Worm (Caenorhabditis elegans): ENCODE data around the gene nuo-3.

The nuo-3 gene

DNA sequence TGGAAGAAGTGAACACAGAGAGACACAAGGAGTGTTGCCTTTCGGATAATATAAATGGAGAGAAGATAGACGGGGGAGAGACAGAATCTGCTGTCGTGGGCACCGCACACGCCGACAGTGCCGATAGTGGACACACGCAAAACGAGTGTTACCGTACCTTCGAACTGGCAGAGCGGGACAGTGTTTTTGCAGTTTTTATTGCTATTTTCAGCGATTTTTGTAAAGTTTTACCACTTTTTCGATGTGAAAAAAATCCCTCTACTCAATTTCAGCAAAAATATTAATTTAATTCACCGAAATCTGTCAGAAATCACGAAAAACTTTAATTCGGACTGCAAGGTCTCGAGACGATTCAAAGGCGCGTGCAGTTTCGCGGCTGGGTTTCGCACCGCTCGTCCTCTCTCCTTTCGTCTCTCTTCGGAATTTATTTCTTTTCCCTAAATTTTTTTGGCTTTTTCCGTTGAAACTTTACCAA, 27.6 kb upstream of the nuo-3 start, which contains the start of gene sec-61.A (continued):
- no peak for TF ChIP-seq bed-1 (GFP tag; IDR thresholded peaks at IDR 0.05)
- no peak for TF ChIP-seq pha-4 (tag; optimal IDR thresholded peaks at IDR 0.05)
- TF ChIP-seq ztf-26 (tag; optimal IDR thresholded peaks at IDR 0.05), result peak; percentile 20
- no peak for TF ChIP-seq F57A8.1 (GFP tag; optimal IDR thresholded peaks at IDR 0.05)
- TF ChIP-seq egrh-3 (GFP tag; IDR thresholded peaks at IDR 0.05), result 0 out of 2 replicates have a peak, but pooled peaks have one; percentile 8
- TF ChIP-seq repo-1 (tag; optimal IDR thresholded peaks at IDR 0.05), result peak; percentile 43
- TF ChIP-seq madf-3 (GFP tag; IDR thresholded peaks at IDR 0.05), result no peak
- no peak for TF ChIP-seq cebp-1 (GFP tag; IDR thresholded peaks at IDR 0.05)
- TF ChIP-seq cebp-1 (tag; optimal IDR thresholded peaks at IDR 0.05), result peak; percentile 66
- no peak for TF ChIP-seq fkh-3 (tag; optimal IDR thresholded peaks at IDR 0.05)
- TF ChIP-seq attf-6 (GFP tag; IDR thresholded peaks at IDR 0.05), result peak; percentile 89
- TF ChIP-seq F33H1.4 (GFP tag; IDR thresholded peaks at IDR 0.05), result peak; percentile 95
- TF ChIP-seq nhr-120 (GFP tag; IDR thresholded peaks at IDR 0.05), result no peak
- no peak for TF ChIP-seq snpc-1.1 (tag; optimal IDR thresholded peaks at IDR 0.05; ENCODE audit: insufficient read depth)
- TF ChIP-seq ztf-6 (GFP tag; IDR thresholded peaks at IDR 0.05), result no peak
- TF ChIP-seq ceh-79 (tag; optimal IDR thresholded peaks at IDR 0.05), result no peak
- TF ChIP-seq Y67H2A.10 (GFP tag; conservative IDR thresholded peaks at IDR 0.05), result 0 out of 2 replicates have a peak, but pooled peaks have one; percentile 38
- TF ChIP-seq ccch-3 (GFP tag; optimal IDR thresholded peaks at IDR 0.05), result no peak
- TF ChIP-seq sdz-38 (tag; optimal IDR thresholded peaks at IDR 0.05), result no peak
- peak; percentile 13; the same call in 1 of the 2 replicates for TF ChIP-seq rcor-1 (GFP tag; IDR thresholded peaks at IDR 0.05)
- TF ChIP-seq nfya-2 (GFP tag; IDR thresholded peaks at IDR 0.05), result no peak
- TF ChIP-seq F10E7.11 (tag; optimal IDR thresholded peaks at IDR 0.05), result no peak
- TF ChIP-seq rpc-1 (optimal IDR thresholded peaks at IDR 0.05), result no peak
- no peak for TF ChIP-seq rpc-1 (tag; optimal IDR thresholded peaks at IDR 0.05)
- no peak for TF ChIP-seq hrde-1 (tag; optimal IDR thresholded peaks at IDR 0.05; ENCODE audit: borderline replicate concordance)
- TF ChIP-seq F52B5.7 (tag; optimal IDR thresholded peaks at IDR 0.05), result no peak
- TF ChIP-seq gei-17 (GFP tag; optimal IDR thresholded peaks at IDR 0.05), result no peak
- no peak for TF ChIP-seq Y95B8A.8 (GFP tag; IDR thresholded peaks at IDR 0.05)
- no peak for TF ChIP-seq F55B11.4 (tag; optimal IDR thresholded peaks at IDR 0.05; ENCODE audit: borderline replicate concordance, insufficient read depth)
- no peak for TF ChIP-seq madf-8 (GFP tag; conservative IDR thresholded peaks at IDR 0.05)
- TF ChIP-seq snpc-3.4 (tag; optimal IDR thresholded peaks at IDR 0.05), result peak; percentile 27
- no peak for TF ChIP-seq hsf-1 (GFP tag; IDR thresholded peaks at IDR 0.05)
- peak; percentile 46 for TF ChIP-seq madf-10 (tag; optimal IDR thresholded peaks at IDR 0.05)
- peak; percentile 72 for TF ChIP-seq mcd-1 (GFP tag; IDR thresholded peaks at IDR 0.05)
- TF ChIP-seq K11D2.4 (GFP tag; IDR thresholded peaks at IDR 0.05), result no peak
- peak; percentile 50 for TF ChIP-seq hmg-1.2 (GFP tag; IDR thresholded peaks at IDR 0.05)
- TF ChIP-seq atf-7 (tag; optimal IDR thresholded peaks at IDR 0.05), result peak; percentile 45
- 0 out of 2 replicates have a peak, but pooled peaks have one; percentile 27 for TF ChIP-seq B0336.3 (GFP tag; IDR thresholded peaks at IDR 0.05)
- TF ChIP-seq ztf-3 (GFP tag; optimal IDR thresholded peaks at IDR 0.05), result no peak
- no peak for TF ChIP-seq ceh-100 (GFP tag; IDR thresholded peaks at IDR 0.05)
- peak in 1 of 3 experiments; percentile 24 for TF ChIP-seq lin-35 (GFP tag; optimal IDR thresholded peaks at IDR 0.05)
- TF ChIP-seq egl-44 (GFP tag; IDR thresholded peaks at IDR 0.05), result no peak
- peak; percentile 52 for TF ChIP-seq ceh-27 (GFP tag; optimal IDR thresholded peaks at IDR 0.05)
- TF ChIP-seq madf-6 (GFP tag; IDR thresholded peaks at IDR 0.05), result peak; percentile 64
- TF ChIP-seq ztf-25 (GFP tag; IDR thresholded peaks at IDR 0.05), result no peak
- no peak for TF ChIP-seq lir-1 (GFP tag; conservative IDR thresholded peaks at IDR 0.05)
- no peak for TF ChIP-seq bed-2 (GFP tag; IDR thresholded peaks at IDR 0.05)
- no peak for TF ChIP-seq zim-3 (tag; optimal IDR thresholded peaks at IDR 0.05)
- TF ChIP-seq die-1 (tag; optimal IDR thresholded peaks at IDR 0.05), result no peak
